Fruit fly (Drosophila melanogaster): ENCODE results near the gene CG4045.

The CG4045 gene

dm6 chrX:2121716-2122601 lies 46.3 kb upstream of the CG4045 start (continued):
- TF ChIP-seq sna (GFP tag; IDR thresholded peaks at IDR 0.05; ENCODE audit: partially characterized antibody) (no peak), tna (GFP tag; IDR thresholded peaks at IDR 0.05; ENCODE audit: partially characterized antibody) (no peak), Fer2 (tag; optimal IDR thresholded peaks at IDR 0.05) (no peak), B-H1 (GFP tag; IDR thresholded peaks at IDR 0.05) (no peak), tap (tag; optimal IDR thresholded peaks at IDR 0.05) (no peak), Scr (GFP tag; IDR thresholded peaks at IDR 0.05; ENCODE audit: partially characterized antibody) (no peak), kni (GFP tag; optimal IDR thresholded peaks at IDR 0.05) (no peak), CG6272 (GFP tag; IDR thresholded peaks at IDR 0.05) (no peak), nerfin-2 (GFP tag; IDR thresholded peaks at IDR 0.05; ENCODE audit: partially characterized antibody) (no peak), CG9215 (GFP tag; IDR thresholded peaks at IDR 0.05) (no peak), HLHmδ (GFP tag; optimal IDR thresholded peaks at IDR 0.05) (no peak), Trl (optimal IDR thresholded peaks at IDR 0.05) (peak; percentile 31 to 51), Trl (GFP tag; optimal IDR thresholded peaks at IDR 0.05) (peak; percentile 31), CG14050 (GFP tag; IDR thresholded peaks at IDR 0.05) (no peak), Hmr (GFP tag; optimal IDR thresholded peaks at IDR 0.05) (no peak), sima (GFP tag; optimal IDR thresholded peaks at IDR 0.05) (no peak), grau (tag; optimal IDR thresholded peaks at IDR 0.05) (peak; percentile 96), CG30431 (GFP tag; optimal IDR thresholded peaks at IDR 0.05) (peak; percentile 12), insv (GFP tag; optimal IDR thresholded peaks at IDR 0.05) (no peak), Lpt (GFP tag; optimal IDR thresholded peaks at IDR 0.05) (no peak), unpg (GFP tag; optimal IDR thresholded peaks at IDR 0.05) (peak; percentile 49), CG2678 (tag; optimal IDR thresholded peaks at IDR 0.05) (peak; percentile 50), so (GFP tag; IDR thresholded peaks at IDR 0.05) (no peak), CG3163 (GFP tag; optimal IDR thresholded peaks at IDR 0.05) (peak; percentile 13), CG10543 (GFP tag; optimal IDR thresholded peaks at IDR 0.05) (no peak), CHES-1-like (GFP tag; optimal IDR thresholded peaks at IDR 0.05) (no peak), hkb (optimal IDR thresholded peaks at IDR 0.05) (no peak), hkb (GFP tag; IDR thresholded peaks at IDR 0.05) (peak; percentile 43; the same call in 1 of the 2 replicates), Drgx (GFP tag; IDR thresholded peaks at IDR 0.05) (peak; percentile 67), h (optimal IDR thresholded peaks at IDR 0.05) (no peak), CG7372 (GFP tag; IDR thresholded peaks at IDR 0.05) (no peak), kah (GFP tag; optimal IDR thresholded peaks at IDR 0.05) (no peak), CG2116 (GFP tag; optimal IDR thresholded peaks at IDR 0.05) (no peak), Sox102F (GFP tag; optimal IDR thresholded peaks at IDR 0.05) (no peak), gro (GFP tag; optimal IDR thresholded peaks at IDR 0.05) (no peak), fd64A (GFP tag; optimal IDR thresholded peaks at IDR 0.05) (no peak), Hand (GFP tag; optimal IDR thresholded peaks at IDR 0.05) (no peak), CG7556 (GFP tag; optimal IDR thresholded peaks at IDR 0.05) (peak; percentile 39), CG15269 (tag; optimal IDR thresholded peaks at IDR 0.05) (no peak), CG10274 (GFP tag; optimal IDR thresholded peaks at IDR 0.05) (no peak), Hr39 (optimal IDR thresholded peaks at IDR 0.05) (no peak), Ets97D (GFP tag; optimal IDR thresholded peaks at IDR 0.05) (no peak), dysf (GFP tag; IDR thresholded peaks at IDR 0.05) (0 out of 3 replicates have a peak, but pooled peaks have one; percentile 27), Dad (GFP tag; optimal IDR thresholded peaks at IDR 0.05) (no peak), CG13424 (tag; optimal IDR thresholded peaks at IDR 0.05) (peak; percentile 39), Sin3A (optimal IDR thresholded peaks at IDR 0.05) (no peak), pnt (GFP tag; optimal IDR thresholded peaks at IDR 0.05) (peak; percentile 36), oc (tag; optimal IDR thresholded peaks at IDR 0.05) (no peak), CG10565 (GFP tag; optimal IDR thresholded peaks at IDR 0.05) (no peak), en (GFP tag; optimal IDR thresholded peaks at IDR 0.05) (no peak)

All from whole organism, embryonic.